Fruit fly (Drosophila melanogaster) whole organism, adult: ENCODE measurements around the gene CG6933.

Experiments
- CG12768 ChIP-seq: fragments of 200-800 bp; sonication (Bioruptor generic); optimal IDR thresholded peaks from 2 replicates; lab custom pipeline; 2017; ENCODE audit warnings: missing biosample characterization, missing genetic modification characterization, mild to moderate bottlenecking, moderate library complexity, missing genetic modification reagents
- CG14711 ChIP-seq: fragments of 200-800 bp; sonication (Bioruptor generic); optimal IDR thresholded peaks from 2 replicates; lab custom pipeline; 2018; ENCODE audit warnings: missing biosample characterization, mild to moderate bottlenecking, missing genetic modification characterization, moderate library complexity
- CG1620 ChIP-seq: fragments of 200-800 bp; sonication (Bioruptor generic); optimal IDR thresholded peaks from 2 replicates; lab custom pipeline; 2016; ENCODE audit warnings: missing biosample characterization, missing genetic modification characterization
- CG33017 ChIP-seq: fragments of 200-800 bp; sonication (Bioruptor generic); optimal IDR thresholded peaks from 2 replicates; lab custom pipeline; 2018; ENCODE audit warnings: missing biosample characterization, mild to moderate bottlenecking, missing genetic modification characterization, moderate library complexity
- CG5204 ChIP-seq: fragments of 200-800 bp; sonication (Bioruptor generic); optimal IDR thresholded peaks from 2 replicates; lab custom pipeline; 2016; ENCODE audit warnings: missing biosample characterization, missing genetic modification characterization
- CG7101 ChIP-seq: fragments of 200-800 bp; sonication (Bioruptor generic); optimal IDR thresholded peaks from 2 replicates; lab custom pipeline; 2018; ENCODE audit warnings: missing biosample characterization, mild to moderate bottlenecking, missing genetic modification characterization, moderate library complexity
- Hr96 ChIP-seq: fragments of 200-800 bp; sonication (Bioruptor generic); optimal IDR thresholded peaks from 2 replicates; lab custom pipeline; 2016; ENCODE audit warnings: missing biosample characterization, missing genetic modification characterization
- Mnt ChIP-seq: fragments of 200-800 bp; sonication (Bioruptor generic); optimal IDR thresholded peaks from 2 replicates; lab custom pipeline; 2016; ENCODE audit warnings: missing biosample characterization, mild to moderate bottlenecking, missing genetic modification characterization
- bab1 ChIP-seq: fragments of 200-800 bp; sonication (Bioruptor generic); optimal IDR thresholded peaks from 3 replicates; lab custom pipeline; 2019; ENCODE audit warnings: missing biosample characterization, mild to moderate bottlenecking, missing genetic modification characterization, moderate library complexity
- cic ChIP-seq: fragments of 200-800 bp; sonication (Bioruptor generic); optimal IDR thresholded peaks from 2 replicates; lab custom pipeline; 2017; ENCODE audit warnings: missing biosample characterization, mild to moderate bottlenecking, missing genetic modification characterization, moderate library complexity
- kay ChIP-seq: fragments of 200-800 bp; sonication (Bioruptor generic); peaks from one replicate; lab custom pipeline; 2016; ENCODE audit warnings: missing biosample characterization, missing genetic modification characterization, borderline replicate concordance
- ovo ChIP-seq: fragments of 200-800 bp; sonication (Bioruptor generic); optimal IDR thresholded peaks from 2 replicates; lab custom pipeline; 2016; ENCODE audit warnings: missing biosample characterization, missing genetic modification characterization
- tj ChIP-seq: fragments of 200-800 bp; sonication (Bioruptor generic); optimal IDR thresholded peaks from 3 replicates; lab custom pipeline; 2017; ENCODE audit warnings: missing biosample characterization, mild to moderate bottlenecking, missing genetic modification characterization, moderate library complexity

dm6 chr3L:20231369-20231768 lies 11.1 kb upstream of the CG6933 start, which contains the start of gene CG13813:
- TF ChIP-seq CG33017, result no peak
- no peak for TF ChIP-seq cic (GFP tag; lab: Kevin White, UChicago)
- TF ChIP-seq kay (GFP tag; lab: Kevin White, UChicago), result no peak
- TF ChIP-seq CG12768, result no peak
- TF ChIP-seq tj, result no peak
- no peak for TF ChIP-seq CG7101 (tag; lab: Kevin White, UChicago)
- TF ChIP-seq CG1620, result no peak
- no peak for TF ChIP-seq ovo
- TF ChIP-seq bab1 (GFP tag; lab: Kevin White, UChicago), result no peak
- TF ChIP-seq Hr96 (GFP tag; lab: Kevin White, UChicago), result no peak
- TF ChIP-seq CG14711, result no peak
- no peak for TF ChIP-seq CG5204
- no peak for TF ChIP-seq Mnt (GFP tag; lab: Kevin White, UChicago)
